Worm (Caenorhabditis elegans) whole organism, L1 larva: ENCODE results near the gene F53H1.3.

ENCODE experiments used
- aly-2 ChIP-seq: fragments of 150-350 bp; optimal IDR thresholded peaks from 2 replicates; lab custom pipeline; 2014; ENCODE audit warnings: missing biosample characterization, missing genetic modification characterization
- egl-27 ChIP-seq, 2 experiments: fragments of 150-350 bp in 1 of 2; sonication (generic microtip); optimal IDR thresholded peaks; 3 replicates each; lab custom pipeline; 2017 to 2018; ENCODE audit warnings: missing biosample characterization in 2 of 2, missing genetic modification characterization in 2 of 2, missing genetic modification reagents in 2 of 2
- mdl-1 ChIP-seq, 2 experiments: fragments of 150-350 bp; optimal IDR thresholded peaks; 2 replicates each; lab custom pipeline; 2014 to 2017; ENCODE audit warnings: missing biosample characterization in 2 of 2, missing genetic modification characterization in 2 of 2, inconsistent platforms in 1 of 2
- skn-1 ChIP-seq: fragments of 150-350 bp; optimal IDR thresholded peaks from 2 replicates; lab custom pipeline; 2014; ENCODE audit warnings: missing biosample characterization, missing genetic modification characterization
- zag-1 ChIP-seq: fragments of 150-350 bp; optimal IDR thresholded peaks from 2 replicates; lab custom pipeline; 2014; ENCODE audit warnings: missing biosample characterization, missing genetic modification characterization

ce11 chrIV:1365771-1366170 lies 36.8 kb downstream of the F53H1.3 start:
- no peak for TF ChIP-seq skn-1
- TF ChIP-seq mdl-1 (tag; optimal IDR thresholded peaks at IDR 0.05; lab: Kevin White, UChicago): no peak
- TF ChIP-seq aly-2: no peak
- TF ChIP-seq egl-27 (tag; optimal IDR thresholded peaks at IDR 0.05; lab: Kevin White, UChicago): no peak
- no peak for TF ChIP-seq zag-1
